Worm (Caenorhabditis elegans): ENCODE results near the gene Y46G5A.18.
"Not testable (repeated sequence)": the region's sequence is repeated elsewhere in the genome, so short reads cannot be mapped to it uniquely, and the experiment has no call there.

Gene Y46G5A.18

ce11 chrII:12778374-12778773 is 26.7 kb downstream of the Y46G5A.18 start (continued):
- TF ChIP-seq duxl-1 (tag; optimal IDR thresholded peaks at IDR 0.05; ENCODE audit: poor library complexity) (peak; percentile 50), pha-4 (GFP tag; IDR thresholded peaks at IDR 0.05) (peak; percentile 48; the same call in 1 of the 2 replicates), nhr-102 (tag; optimal IDR thresholded peaks at IDR 0.05) (peak; percentile 15), vab-7 (GFP tag; IDR thresholded peaks at IDR 0.05) (peak; percentile 56; the same call in 1 of the 2 replicates), mdt-29 (GFP tag; IDR thresholded peaks at IDR 0.05) (0 out of 2 replicates have a peak, but pooled peaks have one; percentile 24), dmd-9 (GFP tag; IDR thresholded peaks at IDR 0.05) (peak; percentile 69; the same call in 1 of the 2 replicates), ctbp-1 (GFP tag; IDR thresholded peaks at IDR 0.05) (0 out of 2 replicates have a peak, but pooled peaks have one; percentile 34), T26A8.4 (GFP tag; IDR thresholded peaks at IDR 0.05) (peak; percentile 81), ZK337.2 (GFP tag; IDR thresholded peaks at IDR 0.05) (peak; percentile 69; the same call in 1 of the 2 replicates), snpc-1.2 (GFP tag; IDR thresholded peaks at IDR 0.05) (peak; percentile 83), rbr-2 (tag; optimal IDR thresholded peaks at IDR 0.05) (peak; percentile 45), F37D6.2 (tag; optimal IDR thresholded peaks at IDR 0.05) (peak; percentile 43), hlh-30 (tag; optimal IDR thresholded peaks at IDR 0.05; ENCODE audit: insufficient read depth) (peak; percentile 20)
- not testable (repeated sequence) for TF ChIP-seq pha-4 (tag; optimal IDR thresholded peaks at IDR 0.05)

- TF ChIP-seq aha-1 (tag) (peak; percentile 60), skn-1 (tag; optimal IDR thresholded peaks at IDR 0.05) (no peak)
These were observed 28.7 kb downstream of the Y46G5A.18 start, which contains the start of gene Y46G5A.34 for ce11 chrII:12776379-12776778. TSS of gene Y46G5A.34 (plus strand) at chrII:12776679.

- TF ChIP-seq unc-62 (GFP tag; optimal IDR thresholded peaks at IDR 0.05 in 1 of 2) (no peak), unc-62 (tag; optimal IDR thresholded peaks at IDR 0.05) (no peak), aly-2 (tag; optimal IDR thresholded peaks at IDR 0.05) (no peak), unc-39 (tag; optimal IDR thresholded peaks at IDR 0.05) (no peak), nhr-111 (GFP tag; optimal IDR thresholded peaks at IDR 0.05) (no peak), attf-4 (tag; optimal IDR thresholded peaks at IDR 0.05) (no peak), mxl-3 (GFP tag; optimal IDR thresholded peaks at IDR 0.05) (no peak), snpc-1.2 (GFP tag; IDR thresholded peaks at IDR 0.05) (no peak), Y105C5A.15 (GFP tag; IDR thresholded peaks at IDR 0.05) (no peak)
These were observed 30.7 kb downstream of the Y46G5A.18 start, which contains the start of gene Y46G5A.14 for ce11 chrII:12774402-12774801. TSS of gene Y46G5A.14 (plus strand) at chrII:12774702.

ce11 chrII:12769947-12770346 is 35.1 kb downstream of the Y46G5A.18 start:
- peak; percentile 73 for TF ChIP-seq set-16 (GFP tag; IDR thresholded peaks at IDR 0.05)
- TF ChIP-seq T20F7.1 (GFP tag; optimal IDR thresholded peaks at IDR 0.05): no peak

- TF ChIP-seq F37D6.2 (tag; optimal IDR thresholded peaks at IDR 0.05) (peak; percentile 41), fkh-10 (GFP tag; optimal IDR thresholded peaks at IDR 0.05) (peak; percentile 6), dpl-1 (GFP tag; optimal IDR thresholded peaks at IDR 0.05) (peak; percentile 72), ztf-7 (tag; optimal IDR thresholded peaks at IDR 0.05) (peak; percentile 80), Y5F2A.4 (GFP tag; optimal IDR thresholded peaks at IDR 0.05) (no peak), sdz-12 (GFP tag; optimal IDR thresholded peaks at IDR 0.05) (no peak), lsy-2 (tag; optimal IDR thresholded peaks at IDR 0.05) (peak in 1 of 2 experiments; percentile 77), nhr-102 (tag; optimal IDR thresholded peaks at IDR 0.05) (peak; percentile 26), mes-2 (tag; optimal IDR thresholded peaks at IDR 0.05; ENCODE audit: poor library complexity, severe bottlenecking) (peak; percentile 46), daf-16 (GFP tag; optimal IDR thresholded peaks at IDR 0.05) (no peak), daf-16 (tag; optimal IDR thresholded peaks at IDR 0.05) (peak; percentile 41), nhr-28 (tag; optimal IDR thresholded peaks at IDR 0.05) (peak; percentile 46), dmd-8 (GFP tag; IDR thresholded peaks at IDR 0.05) (no peak), lin-38 (GFP tag; IDR thresholded peaks at IDR 0.05) (peak; percentile 94), arid-1 (GFP tag; conservative IDR thresholded peaks at IDR 0.05) (no peak), zip-2 (tag; optimal IDR thresholded peaks at IDR 0.05) (no peak), hlh-11 (tag; optimal IDR thresholded peaks at IDR 0.05) (peak; percentile 46), nhr-77 (tag; optimal IDR thresholded peaks at IDR 0.05) (peak; percentile 44), pqm-1 (tag; optimal IDR thresholded peaks at IDR 0.05) (peak; percentile 64), dve-1 (tag; optimal IDR thresholded peaks at IDR 0.05; ENCODE audit: insufficient read depth) (peak; percentile 41), ces-1 (GFP tag; optimal IDR thresholded peaks at IDR 0.05) (peak; percentile 71)
These were observed 36.8 kb downstream of the Y46G5A.18 start, which contains the start of the genes vps-2 and tiar-2 for ce11 chrII:12768167-12768712. TSS of gene vps-2 (minus strand) at chrII:12768217. TSS of gene tiar-2 (plus strand) at chrII:12768686.

Measured in whole organism, L4 larva.